Worm (Caenorhabditis elegans): Measurements from ENCODE around the gene W01H2.2.
"Not testable (repeated sequence)": the region's sequence is repeated elsewhere in the genome, so short reads cannot be mapped to it uniquely, and the experiment has no call there.

- TF ChIP-seq lin-39 (tag; optimal IDR thresholded peaks at IDR 0.05); nhr-11 (tag; optimal IDR thresholded peaks at IDR 0.05); lsy-2 (tag; optimal IDR thresholded peaks at IDR 0.05); tra-1 (GFP tag; IDR thresholded peaks at IDR 0.05); cey-2 (tag; optimal IDR thresholded peaks at IDR 0.05; ENCODE audit: borderline replicate concordance, insufficient read depth); lir-3 (tag; optimal IDR thresholded peaks at IDR 0.05): not testable (repeated sequence)
Measured at ce11 chrX:4204799-4205198, 13.5 kb downstream of the W01H2.2 start.
